Worm (Caenorhabditis elegans) whole organism, late embryonic: ENCODE measurements around the gene F35C5.12.

Source experiments
- ceh-2 ChIP-seq: sonication (generic microtip); optimal IDR thresholded peaks from 2 replicates; lab custom pipeline; 2016; ENCODE audit warnings: missing genotype, missing genetic modification characterization, missing compliant biosample characterization
- dmd-4 ChIP-seq: sonication (generic microtip); optimal IDR thresholded peaks from 2 replicates; lab custom pipeline; 2016; ENCODE audit warnings: borderline replicate concordance, missing genetic modification characterization, missing compliant biosample characterization
- mec-3 ChIP-seq: sonication (generic microtip); optimal IDR thresholded peaks from 2 replicates; lab custom pipeline; 2016; ENCODE audit warnings: borderline replicate concordance, missing genetic modification characterization, missing compliant biosample characterization
- pag-3 ChIP-seq: sonication (generic microtip); optimal IDR thresholded peaks from 2 replicates; lab custom pipeline; 2016; ENCODE audit warnings: missing compliant biosample characterization, missing genetic modification characterization, borderline replicate concordance
- pha-4 ChIP-seq: fragments of 150-350 bp; optimal IDR thresholded peaks from 2 replicates; lab custom pipeline; 2018; ENCODE audit warnings: missing biosample characterization, missing genetic modification reagents, missing genetic modification characterization
- rnt-1 ChIP-seq: sonication (generic microtip); optimal IDR thresholded peaks from 2 replicates; lab custom pipeline; 2016; ENCODE audit warnings: missing genetic modification characterization, missing compliant biosample characterization

- TF ChIP-seq mec-3 (no peak), dmd-4 (no peak), pag-3 (tag; lab: Kevin White, UChicago) (no peak), rnt-1 (tag; lab: Kevin White, UChicago) (no peak), pha-4 (no peak), ceh-2 (tag; lab: Kevin White, UChicago) (no peak)
Observed at ce11 chrII:12923225-12923624, 8.9 kb upstream of the F35C5.12 start.
